Worm (Caenorhabditis elegans): ENCODE measurements around the gene srbc-49.

DNA sequence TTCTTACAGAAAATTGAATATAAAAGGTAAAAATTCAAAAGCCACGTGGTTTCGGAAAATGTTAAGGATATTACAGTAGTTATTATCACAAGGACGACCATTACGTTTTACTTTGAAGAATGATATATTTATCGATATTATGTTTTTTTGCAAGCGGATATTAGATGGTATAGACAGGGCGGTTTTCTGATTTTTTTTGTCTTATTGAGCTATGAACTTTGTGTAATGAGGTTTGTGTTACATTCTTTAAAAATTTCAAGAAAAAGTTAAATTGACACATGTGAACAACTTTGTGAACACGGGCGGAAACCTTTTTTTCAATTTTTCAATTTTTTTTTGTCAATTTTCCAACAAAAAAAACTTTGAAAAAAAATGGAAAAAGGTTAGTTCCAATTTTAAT lies 3.4 kb downstream of the srbc-49 start, which contains the start of gene srbc-50:
- TF ChIP-seq nhr-77 (tag; optimal IDR thresholded peaks at IDR 0.05) (no peak), ztf-11 (tag; optimal IDR thresholded peaks at IDR 0.05) (no peak), egl-5 (tag; optimal IDR thresholded peaks at IDR 0.05) (no peak), snpc-4 (tag; optimal IDR thresholded peaks at IDR 0.05) (no peak), unc-39 (tag; optimal IDR thresholded peaks at IDR 0.05) (no peak), elt-1 (tag; optimal IDR thresholded peaks at IDR 0.05) (no peak), nhr-237 (tag; optimal IDR thresholded peaks at IDR 0.05) (no peak), fos-1 (tag; optimal IDR thresholded peaks at IDR 0.05) (no peak), egl-27 (tag; optimal IDR thresholded peaks at IDR 0.05) (no peak)

Data from whole organism, L3 larva.